Fruit fly (Drosophila melanogaster) whole organism, embryonic: Measurements from ENCODE around the gene Slimp.

Experiments used
- Abd-B ChIP-seq: fragments of 200-800 bp; sonication (Bioruptor generic); optimal IDR thresholded peaks from 2 replicates; lab custom pipeline; 2018; ENCODE audit warnings: missing biosample characterization, mild to moderate bottlenecking, missing genetic modification characterization, moderate library complexity
- Ada2b ChIP-seq: fragments of 200-800 bp; sonication (Bioruptor generic); IDR thresholded peaks from 2 replicates; pipeline ENCODE4 v1.3.6; 2022; ENCODE audit warnings: missing biosample characterization, missing genetic modification characterization
- Atf6 ChIP-seq: fragments of 200-800 bp; sonication (Bioruptor generic); IDR thresholded peaks from 2 replicates; pipeline ENCODE4 v1.3.6; 2022; ENCODE audit warnings: missing biosample characterization, missing genetic modification characterization
- Awh ChIP-seq: fragments of 200-800 bp; sonication (Bioruptor generic); IDR thresholded peaks from 2 replicates; pipeline ENCODE4, ENCODE4 v1.3.6; 2022; ENCODE audit warnings: missing biosample characterization, missing genetic modification characterization
- CG10431 ChIP-seq: fragments of 200-800 bp; sonication (Bioruptor generic); optimal IDR thresholded peaks from 3 replicates; lab custom pipeline; 2018; ENCODE audit warnings: missing biosample characterization, mild to moderate bottlenecking, missing genetic modification characterization
- CG12659 ChIP-seq: fragments of 200-800 bp; sonication (Bioruptor generic); optimal IDR thresholded peaks from 3 replicates; lab custom pipeline; 2017; ENCODE audit warnings: mild to moderate bottlenecking, missing biosample characterization, missing genetic modification reagents, missing genetic modification characterization
- CG15514 ChIP-seq: fragments of 200-800 bp; sonication (Bioruptor generic); optimal IDR thresholded peaks from 3 replicates; lab custom pipeline; 2017; ENCODE audit warnings: missing biosample characterization, missing genetic modification characterization, mild to moderate bottlenecking, moderate library complexity, missing genetic modification reagents
- CG17186 ChIP-seq: fragments of 200-800 bp; sonication (Bioruptor generic); optimal IDR thresholded peaks from 3 replicates; lab custom pipeline; 2017; ENCODE audit warnings: missing biosample characterization, missing genetic modification reagents, missing genetic modification characterization
- CG17328 ChIP-seq: fragments of 200-800 bp; sonication (Bioruptor generic); IDR thresholded peaks from 2 replicates; pipeline ENCODE4 v1.3.6; 2022; ENCODE audit warnings: missing biosample characterization, missing genetic modification characterization
- CG2712 ChIP-seq: fragments of 200-800 bp; optimal IDR thresholded peaks from 3 replicates; lab custom pipeline; 2019; ENCODE audit warnings: missing biosample characterization, mild to moderate bottlenecking, missing genetic modification characterization, moderate library complexity
- CG4282 ChIP-seq: fragments of 200-800 bp; sonication (Bioruptor generic); optimal IDR thresholded peaks from 2 replicates; lab custom pipeline; 2016; ENCODE audit warnings: missing biosample characterization, missing genetic modification characterization
- CG6254 ChIP-seq: fragments of 200-800 bp; sonication (Bioruptor generic); optimal IDR thresholded peaks from 3 replicates; lab custom pipeline; 2017; ENCODE audit warnings: mild to moderate bottlenecking, missing biosample characterization, missing genetic modification reagents, missing genetic modification characterization
- CG6272 ChIP-seq: fragments of 200-800 bp; sonication (Bioruptor generic); IDR thresholded peaks from 2 replicates; pipeline ENCODE4 v1.3.6; 2022; ENCODE audit warnings: missing biosample characterization, missing genetic modification characterization
- CG8290 ChIP-seq, 3 experiments: fragments of 200-800 bp; sonication (Bioruptor generic); optimal IDR thresholded peaks; 2 replicates each; lab custom pipeline; 2016 to 2019; ENCODE audit warnings: missing biosample characterization in 3 of 3, missing genetic modification characterization in 3 of 3, mild to moderate bottlenecking in 2 of 3, moderate library complexity in 1 of 3
- CHES-1-like ChIP-seq: fragments of 200-800 bp; sonication (Bioruptor generic); optimal IDR thresholded peaks from 2 replicates; lab custom pipeline; 2016; ENCODE audit warnings: missing biosample characterization, missing genetic modification characterization
- Dbx ChIP-seq: fragments of 200-800 bp; sonication (Bioruptor generic); IDR thresholded peaks from 3 replicates; pipeline ENCODE4 v1.3.6; 2022; ENCODE audit warnings: missing biosample characterization, missing genetic modification characterization
- Doc3 ChIP-seq: fragments of 200-800 bp; sonication (Bioruptor generic); IDR thresholded peaks from 3 replicates; pipeline ENCODE4 v1.3.6; 2022; ENCODE audit warnings: missing biosample characterization, missing genetic modification characterization; ENCODE audit not compliant: partially characterized antibody
- Ets65A ChIP-seq: fragments of 200-800 bp; sonication (Bioruptor generic); peaks from one replicate; lab custom pipeline; 2016; ENCODE audit warnings: missing biosample characterization, missing genetic modification characterization
- HLH54F ChIP-seq: fragments of 200-800 bp; sonication (Bioruptor generic); optimal IDR thresholded peaks from 3 replicates; lab custom pipeline; 2016; ENCODE audit warnings: missing biosample characterization, missing genetic modification characterization
- HLHmδ ChIP-seq: fragments of 200-800 bp; sonication (Bioruptor generic); optimal IDR thresholded peaks from 2 replicates; lab custom pipeline; 2018; ENCODE audit warnings: missing biosample characterization, mild to moderate bottlenecking, missing genetic modification characterization, moderate library complexity
- Hsf ChIP-seq: fragments of 200-800 bp; sonication (Bioruptor generic); optimal IDR thresholded peaks from 3 replicates; lab custom pipeline; 2016; ENCODE audit warnings: missing biosample characterization, missing genetic modification characterization
- Mes4 ChIP-seq: fragments of 200-800 bp; sonication (Bioruptor generic); optimal IDR thresholded peaks from 2 replicates; lab custom pipeline; 2016; ENCODE audit warnings: missing biosample characterization, missing genetic modification characterization
- Mrtf ChIP-seq: fragments of 200-800 bp; sonication (Bioruptor generic); IDR thresholded peaks from 3 replicates; pipeline ENCODE4 v1.3.6; 2022; ENCODE audit warnings: missing biosample characterization, missing genetic modification characterization
- Pdp1 ChIP-seq, 2 experiments: fragments of 200-800 bp; sonication (Bioruptor generic); optimal IDR thresholded peaks; 3 replicates each; lab custom pipeline; 2016; ENCODE audit warnings: missing biosample characterization in 2 of 2, missing genetic modification characterization in 2 of 2, mild to moderate bottlenecking in 1 of 2, moderate library complexity in 1 of 2
- Ptx1 ChIP-seq: fragments of 200-800 bp; sonication (Bioruptor generic); IDR thresholded peaks from 2 replicates; pipeline ENCODE4 v1.3.6; 2022; ENCODE audit warnings: missing biosample characterization, missing genetic modification characterization
- Rfx ChIP-seq: fragments of 200-800 bp; sonication (Bioruptor generic); IDR thresholded peaks from 2 replicates; pipeline ENCODE4 v1.3.6; 2022; ENCODE audit warnings: missing biosample characterization, missing genetic modification characterization
- Side ChIP-seq: fragments of 200-800 bp; sonication (Bioruptor generic); optimal IDR thresholded peaks from 2 replicates; lab custom pipeline; 2016; ENCODE audit warnings: missing biosample characterization, missing genetic modification characterization
- Sox100B ChIP-seq: fragments of 200-800 bp; sonication (Bioruptor generic); optimal IDR thresholded peaks from 3 replicates; lab custom pipeline; 2018; ENCODE audit warnings: missing biosample characterization, mild to moderate bottlenecking, missing genetic modification characterization
- Usf ChIP-seq: fragments of 200-800 bp; sonication (Bioruptor generic); optimal IDR thresholded peaks from 2 replicates; lab custom pipeline; 2017; ENCODE audit warnings: missing genotype, missing biosample characterization, missing genetic modification characterization
- bcd ChIP-seq: fragments of 200-800 bp; sonication (Bioruptor generic); optimal IDR thresholded peaks from 2 replicates; lab custom pipeline; 2017; ENCODE audit warnings: missing biosample characterization, mild to moderate bottlenecking, missing genetic modification characterization
- bigmax ChIP-seq: fragments of 200-800 bp; sonication (Bioruptor generic); optimal IDR thresholded peaks from 2 replicates; lab custom pipeline; 2018; ENCODE audit warnings: missing biosample characterization, mild to moderate bottlenecking, missing genetic modification characterization
- fd3F ChIP-seq: fragments of 200-800 bp; sonication (Bioruptor generic); optimal IDR thresholded peaks from 2 replicates; lab custom pipeline; 2018; ENCODE audit warnings: missing biosample characterization, mild to moderate bottlenecking, missing genetic modification characterization, moderate library complexity
- gem ChIP-seq: fragments of 200-800 bp; sonication (Bioruptor generic); optimal IDR thresholded peaks from 2 replicates; lab custom pipeline; 2019; ENCODE audit warnings: missing biosample characterization, mild to moderate bottlenecking, missing genetic modification characterization, moderate library complexity
- grau ChIP-seq: fragments of 200-800 bp; optimal IDR thresholded peaks from 3 replicates; lab custom pipeline; 2019; ENCODE audit warnings: missing biosample characterization, mild to moderate bottlenecking, missing genetic modification characterization, moderate library complexity
- hth ChIP-seq: fragments of >200 bp; optimal IDR thresholded peaks from 2 replicates; lab custom pipeline; 2017; ENCODE audit warnings: inconsistent platforms
- jigr1 ChIP-seq: fragments of 200-800 bp; sonication (Bioruptor generic); IDR thresholded peaks from 3 replicates; pipeline ENCODE4 v1.3.6; 2022; ENCODE audit warnings: missing biosample characterization, missing genetic modification characterization
- ken ChIP-seq: fragments of 200-800 bp; sonication (Bioruptor generic); IDR thresholded peaks from 3 replicates; pipeline ENCODE4 v1.3.6; 2022; ENCODE audit warnings: missing biosample characterization, missing genetic modification characterization
- klu ChIP-seq: fragments of 200-800 bp; sonication (Bioruptor generic); IDR thresholded peaks from 2 replicates; pipeline ENCODE4 v1.3.6; 2022; ENCODE audit warnings: missing biosample characterization, missing genetic modification characterization
- lmd ChIP-seq: fragments of 200-800 bp; sonication (Bioruptor generic); IDR thresholded peaks from 2 replicates; pipeline ENCODE4 v1.3.6; 2022; ENCODE audit warnings: missing biosample characterization, missing genetic modification characterization
- nau ChIP-seq: fragments of 200-800 bp; sonication (Bioruptor generic); optimal IDR thresholded peaks from 3 replicates; lab custom pipeline; 2017; ENCODE audit warnings: missing biosample characterization, mild to moderate bottlenecking, missing genetic modification characterization, missing genetic modification reagents
- pb ChIP-seq: fragments of 200-800 bp; sonication (Bioruptor generic); optimal IDR thresholded peaks from 3 replicates; lab custom pipeline; 2016; ENCODE audit warnings: missing biosample characterization, missing genetic modification characterization
- phol ChIP-seq: fragments of 200-800 bp; sonication (Bioruptor generic); optimal IDR thresholded peaks from 3 replicates; lab custom pipeline; 2018; ENCODE audit warnings: missing biosample characterization, mild to moderate bottlenecking, missing genetic modification characterization, moderate library complexity
- prd ChIP-seq, 3 experiments: fragments of >200 bp in 2 of 3; fragments of 200-800 bp in 1 of 3; sonication (Bioruptor generic) in 1 of 3; optimal IDR thresholded peaks in 2 of 3; IDR thresholded peaks in 1 of 3; 2 replicates in 2 of 3; 3 replicates in 1 of 3; pipeline versions ENCODE4 v1.3.6 to Lab custom; 2017 to 2022; ENCODE audit warnings: missing biosample characterization in 1 of 3, missing genetic modification characterization in 1 of 3
- pzg ChIP-seq: fragments of 200-800 bp; sonication (Bioruptor generic); optimal IDR thresholded peaks from 3 replicates; lab custom pipeline; 2018; ENCODE audit warnings: missing biosample characterization, mild to moderate bottlenecking, missing genetic modification characterization, moderate library complexity
- ro ChIP-seq: fragments of 200-800 bp; sonication (Bioruptor generic); IDR thresholded peaks from 2 replicates; pipeline ENCODE4 v1.3.6; 2022; ENCODE audit warnings: missing biosample characterization, missing genetic modification characterization
- seq ChIP-seq: fragments of 200-800 bp; sonication (Bioruptor generic); IDR thresholded peaks from 2 replicates; pipeline ENCODE4 v1.3.6; 2022; ENCODE audit warnings: missing biosample characterization, missing genetic modification characterization
- sob ChIP-seq: fragments of 200-800 bp; sonication (Bioruptor generic); IDR thresholded peaks from 2 replicates; pipeline ENCODE4 v1.3.6; 2022; ENCODE audit warnings: missing biosample characterization, missing genetic modification characterization
- sqz ChIP-seq: fragments of 200-800 bp; sonication (Bioruptor generic); optimal IDR thresholded peaks from 3 replicates; lab custom pipeline; 2018; ENCODE audit warnings: missing biosample characterization, mild to moderate bottlenecking, missing genetic modification characterization

The Slimp gene

DNA sequence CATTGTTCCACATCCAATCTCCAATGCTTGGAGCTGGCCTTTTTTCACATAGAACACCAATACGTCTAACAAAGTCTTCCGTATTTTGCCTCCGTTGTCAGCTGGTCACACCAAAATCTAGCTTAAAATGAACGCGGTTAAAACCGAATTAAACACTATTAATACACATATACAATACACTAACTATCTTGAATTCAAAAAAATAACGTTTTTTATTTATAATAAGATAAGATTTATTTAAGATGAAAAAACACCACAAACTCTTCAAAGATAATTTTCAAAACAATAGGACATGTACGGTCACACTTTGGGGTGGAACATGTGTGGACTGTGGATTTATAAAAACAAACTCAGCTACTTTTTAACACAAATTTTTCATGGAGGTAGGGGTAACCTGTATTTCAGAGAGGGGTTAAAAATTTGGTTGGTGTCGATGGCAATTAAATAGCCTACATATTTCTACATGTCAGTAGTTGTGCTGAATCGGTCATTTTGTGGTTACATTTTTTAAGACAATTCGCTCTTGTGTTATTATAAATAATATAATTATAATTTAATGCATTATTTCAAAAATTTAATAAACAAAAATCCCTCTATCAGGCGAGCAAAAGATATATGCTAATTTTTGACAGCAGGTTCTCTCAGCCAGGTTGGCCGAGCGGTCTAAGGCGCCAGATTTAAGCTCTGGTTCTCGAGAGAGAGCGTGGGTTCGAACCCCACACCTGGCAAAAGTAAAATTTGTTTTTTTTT, 36.3 kb downstream of the Slimp start, which contains the start of gene CG13605 (continued):
- TF ChIP-seq ro (no peak), grau (tag; lab: Kevin White, UChicago) (peak; percentile 77), hth (lab: Kevin White, UChicago) (no peak), Ets65A (GFP tag; lab: Kevin White, UChicago) (peak; percentile 94), nau (GFP tag; lab: Kevin White, UChicago) (no peak), Usf (peak; percentile 38), sob (GFP tag; lab: Robert Waterston, UW) (peak; percentile 78), CG17328 (GFP tag; lab: Robert Waterston, UW) (peak; percentile 69), Pdp1 (GFP tag; optimal IDR thresholded peaks at IDR 0.05; lab: Kevin White, UChicago) (peak; percentile 47 to 48), Sox100B (peak; percentile 71), CG15514 (GFP tag; lab: Kevin White, UChicago) (peak; percentile 80), CG10431 (GFP tag; lab: Kevin White, UChicago) (peak; percentile 46), Atf6 (GFP tag; lab: Robert Waterston, UW) (peak; percentile 69), Ada2b (peak; percentile 66), klu (GFP tag; lab: Robert Waterston, UW) (peak; percentile 46; the same call in 1 of the 2 replicates), CHES-1-like (GFP tag; lab: Kevin White, UChicago) (peak; percentile 8), gem (peak; percentile 86), prd (optimal IDR thresholded peaks at IDR 0.05; lab: Kevin White, UChicago) (no peak), prd (GFP tag; IDR thresholded peaks at IDR 0.05; lab: Robert Waterston, UW) (peak; percentile 67), pb (GFP tag; lab: Kevin White, UChicago) (no peak), sqz (GFP tag; lab: Kevin White, UChicago) (peak; percentile 38), seq (peak; percentile 68), phol (tag; lab: Kevin White, UChicago) (peak; percentile 57), HLH54F (GFP tag; lab: Kevin White, UChicago) (peak; percentile 53), CG4282 (GFP tag; lab: Kevin White, UChicago) (peak; percentile 16), CG17186 (no peak), Awh (GFP tag; lab: Robert Waterston, UW) (peak; percentile 37; the same call in 1 of the 2 replicates), CG8290 (GFP tag; optimal IDR thresholded peaks at IDR 0.05; lab: Kevin White, UChicago) (peak; percentile 70), CG8290 (tag; optimal IDR thresholded peaks at IDR 0.05; lab: Kevin White, UChicago) (peak; percentile 13 to 85), lmd (peak; percentile 76), Rfx (GFP tag; lab: Robert Waterston, UW) (peak; percentile 85), bigmax (GFP tag; lab: Kevin White, UChicago) (peak; percentile 21), HLHmδ (GFP tag; lab: Kevin White, UChicago) (no peak), Mes4 (peak; percentile 22), Abd-B (peak; percentile 50), Side (peak; percentile 35), CG12659 (GFP tag; lab: Kevin White, UChicago) (peak; percentile 89), jigr1 (no peak), Doc3 (GFP tag; lab: Robert Waterston, UW) (no peak), pzg (peak; percentile 63), ken (GFP tag; lab: Robert Waterston, UW) (peak; percentile 41; the same call in 1 of the 3 replicates), Ptx1 (GFP tag; lab: Robert Waterston, UW) (peak; percentile 74), bcd (GFP tag; lab: Kevin White, UChicago) (peak; percentile 70), Mrtf (GFP tag; lab: Robert Waterston, UW) (peak; percentile 61; the same call in 2 of the 3 replicates), fd3F (GFP tag; lab: Kevin White, UChicago) (peak; percentile 71), CG6272 (peak; percentile 49; the same call in 1 of the 2 replicates), CG2712 (peak; percentile 80), Hsf (peak; percentile 54), Dbx (GFP tag; lab: Robert Waterston, UW) (peak; percentile 73), CG6254 (GFP tag; lab: Kevin White, UChicago) (peak; percentile 77)
